Worm (Caenorhabditis elegans): ENCODE data around the gene lpr-5.
A peak's percentile ranks its signal among the peaks of the same experiment; 100 is the strongest.

Gene lpr-5

ce11 chrX:11035563-11035962, 26.4 kb upstream of the lpr-5 start:
- TF ChIP-seq lsy-12 (tag; optimal IDR thresholded peaks at IDR 0.05) (no peak), egl-27 (tag; optimal IDR thresholded peaks at IDR 0.05) (no peak), pqm-1 (tag; optimal IDR thresholded peaks at IDR 0.05) (no peak), R02D3.7 (tag; optimal IDR thresholded peaks at IDR 0.05) (no peak), nhr-67 (tag; optimal IDR thresholded peaks at IDR 0.05) (no peak), ztf-4 (tag; optimal IDR thresholded peaks at IDR 0.05) (no peak), nhr-237 (tag; optimal IDR thresholded peaks at IDR 0.05) (no peak), egl-5 (tag; optimal IDR thresholded peaks at IDR 0.05) (peak; percentile 26), lin-39 (tag; optimal IDR thresholded peaks at IDR 0.05) (peak; percentile 40), pha-4 (tag; optimal IDR thresholded peaks at IDR 0.05) (no peak), ama-1 (optimal IDR thresholded peaks at IDR 0.05) (peak; percentile 3), nfya-1 (tag; optimal IDR thresholded peaks at IDR 0.05; ENCODE audit: insufficient read depth) (peak; percentile 23), snpc-4 (tag; optimal IDR thresholded peaks at IDR 0.05) (no peak), jun-1 (tag; optimal IDR thresholded peaks at IDR 0.05) (no peak), lin-15B (tag; optimal IDR thresholded peaks at IDR 0.05) (no peak), unc-39 (tag; optimal IDR thresholded peaks at IDR 0.05) (no peak), ceh-9 (tag; optimal IDR thresholded peaks at IDR 0.05) (no peak), hmg-11 (tag; optimal IDR thresholded peaks at IDR 0.05) (no peak), aly-2 (tag; optimal IDR thresholded peaks at IDR 0.05) (no peak), tbx-2 (tag; optimal IDR thresholded peaks at IDR 0.05) (no peak)

ce11 chrX:11036114-11037087, 25.5 kb upstream of the lpr-5 start:
- TF ChIP-seq ceh-82 (tag; optimal IDR thresholded peaks at IDR 0.05) (no peak), daf-12 (tag; optimal IDR thresholded peaks at IDR 0.05) (no peak), ZK546.5 (tag; optimal IDR thresholded peaks at IDR 0.05) (no peak), skn-1 (tag; optimal IDR thresholded peaks at IDR 0.05) (peak; percentile 54), elt-2 (tag; optimal IDR thresholded peaks at IDR 0.05) (peak; percentile 91), mdl-1 (tag; optimal IDR thresholded peaks at IDR 0.05) (no peak), lin-39 (tag; optimal IDR thresholded peaks at IDR 0.05) (no peak), lsy-12 (tag; optimal IDR thresholded peaks at IDR 0.05) (no peak), ama-1 (optimal IDR thresholded peaks at IDR 0.05) (peak; percentile 61), nhr-11 (tag; optimal IDR thresholded peaks at IDR 0.05) (no peak), nhr-23 (tag; optimal IDR thresholded peaks at IDR 0.05) (peak; percentile 83), egl-27 (tag; optimal IDR thresholded peaks at IDR 0.05) (no peak), nhr-43 (tag; optimal IDR thresholded peaks at IDR 0.05; ENCODE audit: poor library complexity, severe bottlenecking) (peak; percentile 36), nhr-67 (tag; optimal IDR thresholded peaks at IDR 0.05) (no peak), lin-15B (tag; optimal IDR thresholded peaks at IDR 0.05) (no peak), nfya-1 (tag; optimal IDR thresholded peaks at IDR 0.05; ENCODE audit: insufficient read depth) (no peak), zag-1 (tag; optimal IDR thresholded peaks at IDR 0.05) (no peak), fos-1 (tag; optimal IDR thresholded peaks at IDR 0.05) (no peak), tbx-2 (tag; optimal IDR thresholded peaks at IDR 0.05) (peak; percentile 15), snpc-4 (tag; optimal IDR thresholded peaks at IDR 0.05) (no peak), elt-3 (tag; optimal IDR thresholded peaks at IDR 0.05) (peak in 1 of 3 experiments; percentile 7), fkh-2 (tag; optimal IDR thresholded peaks at IDR 0.05) (no peak), jun-1 (tag; optimal IDR thresholded peaks at IDR 0.05) (no peak), ceh-9 (tag; optimal IDR thresholded peaks at IDR 0.05) (no peak), unc-62 (GFP tag; optimal IDR thresholded peaks at IDR 0.05) (no peak), nhr-25 (tag; optimal IDR thresholded peaks at IDR 0.05) (peak; percentile 19), R02D3.7 (tag; optimal IDR thresholded peaks at IDR 0.05) (no peak), nhr-28 (tag; optimal IDR thresholded peaks at IDR 0.05) (no peak), nhr-12 (tag; optimal IDR thresholded peaks at IDR 0.05) (no peak), sea-2 (GFP tag; optimal IDR thresholded peaks at IDR 0.05) (no peak), pqm-1 (tag; optimal IDR thresholded peaks at IDR 0.05) (peak; percentile 48), hmg-11 (tag; optimal IDR thresholded peaks at IDR 0.05) (peak; percentile 23), nhr-77 (tag; optimal IDR thresholded peaks at IDR 0.05) (no peak), ztf-4 (tag; optimal IDR thresholded peaks at IDR 0.05) (no peak), elt-1 (tag; optimal IDR thresholded peaks at IDR 0.05) (no peak), aly-2 (tag; optimal IDR thresholded peaks at IDR 0.05) (no peak), fkh-10 (GFP tag; optimal IDR thresholded peaks at IDR 0.05) (no peak), ceh-28 (tag; optimal IDR thresholded peaks at IDR 0.05) (peak; percentile 50), pha-4 (tag; optimal IDR thresholded peaks at IDR 0.05) (peak; percentile 40), eor-1 (tag; optimal IDR thresholded peaks at IDR 0.05) (no peak)
